Fruit fly (Drosophila melanogaster) whole organism, adult: ENCODE measurements around the gene PolA2.

Source experiments
- CG11617 ChIP-seq: fragments of 200-800 bp; sonication (Bioruptor generic); optimal IDR thresholded peaks from 2 replicates; lab custom pipeline; 2017; ENCODE audit warnings: mild to moderate bottlenecking, missing biosample characterization, missing genetic modification reagents, missing genetic modification characterization
- CG12768 ChIP-seq: fragments of 200-800 bp; sonication (Bioruptor generic); optimal IDR thresholded peaks from 2 replicates; lab custom pipeline; 2017; ENCODE audit warnings: missing biosample characterization, missing genetic modification characterization, mild to moderate bottlenecking, moderate library complexity, missing genetic modification reagents
- CG14711 ChIP-seq: fragments of 200-800 bp; sonication (Bioruptor generic); optimal IDR thresholded peaks from 2 replicates; lab custom pipeline; 2018; ENCODE audit warnings: missing biosample characterization, mild to moderate bottlenecking, missing genetic modification characterization, moderate library complexity
- CG1620 ChIP-seq: fragments of 200-800 bp; sonication (Bioruptor generic); optimal IDR thresholded peaks from 2 replicates; lab custom pipeline; 2016; ENCODE audit warnings: missing biosample characterization, missing genetic modification characterization
- CG33017 ChIP-seq: fragments of 200-800 bp; sonication (Bioruptor generic); optimal IDR thresholded peaks from 2 replicates; lab custom pipeline; 2018; ENCODE audit warnings: missing biosample characterization, mild to moderate bottlenecking, missing genetic modification characterization, moderate library complexity
- CG5204 ChIP-seq: fragments of 200-800 bp; sonication (Bioruptor generic); optimal IDR thresholded peaks from 2 replicates; lab custom pipeline; 2016; ENCODE audit warnings: missing biosample characterization, missing genetic modification characterization
- CG7045 ChIP-seq: fragments of 200-800 bp; sonication (Bioruptor generic); optimal IDR thresholded peaks from 2 replicates; lab custom pipeline; 2017; ENCODE audit warnings: missing biosample characterization, mild to moderate bottlenecking, missing genetic modification characterization
- CG7101 ChIP-seq: fragments of 200-800 bp; sonication (Bioruptor generic); optimal IDR thresholded peaks from 2 replicates; lab custom pipeline; 2018; ENCODE audit warnings: missing biosample characterization, mild to moderate bottlenecking, missing genetic modification characterization, moderate library complexity
- Clk ChIP-seq: fragments of 200-800 bp; sonication (Bioruptor generic); optimal IDR thresholded peaks from 2 replicates; lab custom pipeline; 2017; ENCODE audit warnings: missing biosample characterization, missing genetic modification characterization
- Crg-1 ChIP-seq: fragments of 200-800 bp; sonication (Bioruptor generic); optimal IDR thresholded peaks from 2 replicates; lab custom pipeline; 2016; ENCODE audit warnings: missing biosample characterization, missing genetic modification characterization
- Hr96 ChIP-seq: fragments of 200-800 bp; sonication (Bioruptor generic); optimal IDR thresholded peaks from 2 replicates; lab custom pipeline; 2016; ENCODE audit warnings: missing biosample characterization, missing genetic modification characterization
- Mnt ChIP-seq: fragments of 200-800 bp; sonication (Bioruptor generic); optimal IDR thresholded peaks from 2 replicates; lab custom pipeline; 2016; ENCODE audit warnings: missing biosample characterization, mild to moderate bottlenecking, missing genetic modification characterization
- bab1 ChIP-seq: fragments of 200-800 bp; sonication (Bioruptor generic); optimal IDR thresholded peaks from 3 replicates; lab custom pipeline; 2019; ENCODE audit warnings: missing biosample characterization, mild to moderate bottlenecking, missing genetic modification characterization, moderate library complexity
- cic ChIP-seq: fragments of 200-800 bp; sonication (Bioruptor generic); optimal IDR thresholded peaks from 2 replicates; lab custom pipeline; 2017; ENCODE audit warnings: missing biosample characterization, mild to moderate bottlenecking, missing genetic modification characterization, moderate library complexity
- cnc ChIP-seq, 2 experiments: fragments of >200 bp; optimal IDR thresholded peaks; 2 replicates each; lab custom pipeline; 2017
- kay ChIP-seq: fragments of 200-800 bp; sonication (Bioruptor generic); peaks from one replicate; lab custom pipeline; 2016; ENCODE audit warnings: missing biosample characterization, missing genetic modification characterization, borderline replicate concordance
- ovo ChIP-seq: fragments of 200-800 bp; sonication (Bioruptor generic); optimal IDR thresholded peaks from 2 replicates; lab custom pipeline; 2016; ENCODE audit warnings: missing biosample characterization, missing genetic modification characterization
- pad ChIP-seq: fragments of 200-800 bp; sonication (Bioruptor generic); optimal IDR thresholded peaks from 3 replicates; lab custom pipeline; 2017; ENCODE audit warnings: missing biosample characterization, missing genetic modification characterization, mild to moderate bottlenecking, moderate library complexity, missing genetic modification reagents
- tj ChIP-seq: fragments of 200-800 bp; sonication (Bioruptor generic); optimal IDR thresholded peaks from 3 replicates; lab custom pipeline; 2017; ENCODE audit warnings: missing biosample characterization, mild to moderate bottlenecking, missing genetic modification characterization, moderate library complexity
- toe ChIP-seq: fragments of 200-800 bp; sonication (Bioruptor generic); optimal IDR thresholded peaks from 2 replicates; lab custom pipeline; 2016; ENCODE audit warnings: missing biosample characterization, missing genetic modification characterization

Gene PolA2

dm6 chr3R:27244742-27245400 lies 5.9 kb downstream of the PolA2 start, which contains the start of gene CG18766:
TSS of gene CG18766 (minus strand) at chr3R:27245249.
- TF ChIP-seq kay (GFP tag; lab: Kevin White, UChicago): no peak
- no peak for TF ChIP-seq CG14711 (tag; lab: Kevin White, UChicago)
- no peak for TF ChIP-seq toe (GFP tag; lab: Kevin White, UChicago)
- peak; percentile 31 for TF ChIP-seq Hr96
- TF ChIP-seq Mnt (GFP tag; lab: Kevin White, UChicago): peak; percentile 35
- TF ChIP-seq CG1620 (GFP tag; lab: Kevin White, UChicago): peak; percentile 36
- TF ChIP-seq CG12768 (GFP tag; lab: Kevin White, UChicago): peak; percentile 30
- no peak for TF ChIP-seq CG7101
- TF ChIP-seq cnc (optimal IDR thresholded peaks at IDR 0.05; lab: Kevin White, UChicago): no peak
- no peak for TF ChIP-seq bab1 (GFP tag; lab: Kevin White, UChicago)
- TF ChIP-seq pad (GFP tag; lab: Kevin White, UChicago): peak; percentile 30
- TF ChIP-seq CG11617 (GFP tag; lab: Kevin White, UChicago): no peak
- peak; percentile 57 for TF ChIP-seq ovo (GFP tag; lab: Kevin White, UChicago)
- TF ChIP-seq CG5204: no peak
- no peak for TF ChIP-seq Crg-1 (GFP tag; lab: Kevin White, UChicago)
- TF ChIP-seq cic (GFP tag; lab: Kevin White, UChicago): peak; percentile 60
- no peak for TF ChIP-seq CG33017 (tag; lab: Kevin White, UChicago)
- TF ChIP-seq CG7045 (GFP tag; lab: Kevin White, UChicago): no peak
- no peak for TF ChIP-seq tj (GFP tag; lab: Kevin White, UChicago)
- no peak for TF ChIP-seq Clk (GFP tag; lab: Kevin White, UChicago)

- TF ChIP-seq CG5204 (no peak), cnc (optimal IDR thresholded peaks at IDR 0.05; lab: Kevin White, UChicago) (peak in 1 of 2 experiments; percentile 50), tj (GFP tag; lab: Kevin White, UChicago) (peak; percentile 4)
Observed at dm6 chr3R:27245401-27245757, 6.4 kb downstream of the PolA2 start.

- no peak for TF ChIP-seq Crg-1 (GFP tag; lab: Kevin White, UChicago)
- TF ChIP-seq CG7101: peak; percentile 72
- peak; percentile 26 for TF ChIP-seq CG11617 (GFP tag; lab: Kevin White, UChicago)
- no peak for TF ChIP-seq Hr96
- TF ChIP-seq CG7045 (GFP tag; lab: Kevin White, UChicago): peak; percentile 54
- peak; percentile 15 for TF ChIP-seq CG12768 (GFP tag; lab: Kevin White, UChicago)
- no peak for TF ChIP-seq cnc (optimal IDR thresholded peaks at IDR 0.05; lab: Kevin White, UChicago)
- no peak for TF ChIP-seq cic (GFP tag; lab: Kevin White, UChicago)
- no peak for TF ChIP-seq Mnt (GFP tag; lab: Kevin White, UChicago)
- TF ChIP-seq ovo (GFP tag; lab: Kevin White, UChicago): no peak
- TF ChIP-seq bab1 (GFP tag; lab: Kevin White, UChicago): peak; percentile 72
- no peak for TF ChIP-seq Clk (GFP tag; lab: Kevin White, UChicago)
- peak; percentile 82 for TF ChIP-seq CG33017 (tag; lab: Kevin White, UChicago)
- peak; percentile 80 for TF ChIP-seq CG14711 (tag; lab: Kevin White, UChicago)
- TF ChIP-seq CG5204: no peak
- TF ChIP-seq pad (GFP tag; lab: Kevin White, UChicago): no peak
- no peak for TF ChIP-seq kay (GFP tag; lab: Kevin White, UChicago)
- TF ChIP-seq toe (GFP tag; lab: Kevin White, UChicago): peak; percentile 7
- no peak for TF ChIP-seq CG1620 (GFP tag; lab: Kevin White, UChicago)
- TF ChIP-seq tj (GFP tag; lab: Kevin White, UChicago): peak; percentile 25
Observed at dm6 chr3R:27246264-27246663, 7.3 kb downstream of the PolA2 start.

- TF ChIP-seq Crg-1 (GFP tag; lab: Kevin White, UChicago) (no peak), CG5204 (no peak), CG7045 (GFP tag; lab: Kevin White, UChicago) (no peak), kay (GFP tag; lab: Kevin White, UChicago) (no peak), cic (GFP tag; lab: Kevin White, UChicago) (no peak), Mnt (GFP tag; lab: Kevin White, UChicago) (no peak), Hr96 (no peak), bab1 (GFP tag; lab: Kevin White, UChicago) (no peak), CG11617 (GFP tag; lab: Kevin White, UChicago) (no peak), CG1620 (GFP tag; lab: Kevin White, UChicago) (no peak), Clk (GFP tag; lab: Kevin White, UChicago) (no peak), CG7101 (no peak), CG14711 (tag; lab: Kevin White, UChicago) (no peak), pad (GFP tag; lab: Kevin White, UChicago) (no peak), tj (GFP tag; lab: Kevin White, UChicago) (no peak), cnc (optimal IDR thresholded peaks at IDR 0.05; lab: Kevin White, UChicago) (no peak), toe (GFP tag; lab: Kevin White, UChicago) (no peak)
Observed at dm6 chr3R:27247892-27248291, 8.9 kb downstream of the PolA2 start, which contains the start of gene CG5984. TSS of gene CG5984 (minus strand) at chr3R:27247992.

dm6 chr3R:27250907-27251306 lies 11.9 kb downstream of the PolA2 start, which contains the start of the genes TTLL6B and TfIIA-L:
TSS of gene TTLL6B (minus strand) at chr3R:27251007.
TSS of gene TfIIA-L (plus strand) at chr3R:27251112.
- TF ChIP-seq Mnt (GFP tag; lab: Kevin White, UChicago): no peak
- TF ChIP-seq CG7045 (GFP tag; lab: Kevin White, UChicago): no peak
- no peak for TF ChIP-seq cnc (optimal IDR thresholded peaks at IDR 0.05; lab: Kevin White, UChicago)
- TF ChIP-seq kay (GFP tag; lab: Kevin White, UChicago): no peak
- no peak for TF ChIP-seq CG7101
- TF ChIP-seq toe (GFP tag; lab: Kevin White, UChicago): no peak
- no peak for TF ChIP-seq bab1 (GFP tag; lab: Kevin White, UChicago)
- TF ChIP-seq CG14711 (tag; lab: Kevin White, UChicago): no peak
- TF ChIP-seq Hr96: no peak
- TF ChIP-seq CG11617 (GFP tag; lab: Kevin White, UChicago): no peak
- no peak for TF ChIP-seq Clk (GFP tag; lab: Kevin White, UChicago)
- no peak for TF ChIP-seq pad (GFP tag; lab: Kevin White, UChicago)
- no peak for TF ChIP-seq cic (GFP tag; lab: Kevin White, UChicago)
- TF ChIP-seq CG5204: no peak
- no peak for TF ChIP-seq CG1620 (GFP tag; lab: Kevin White, UChicago)
- no peak for TF ChIP-seq ovo (GFP tag; lab: Kevin White, UChicago)
